Worm (Caenorhabditis elegans): ENCODE data around the gene czw-1.
A peak's percentile ranks its signal among the peaks of the same experiment; 100 is the strongest.

czw-1 gene

DNA sequence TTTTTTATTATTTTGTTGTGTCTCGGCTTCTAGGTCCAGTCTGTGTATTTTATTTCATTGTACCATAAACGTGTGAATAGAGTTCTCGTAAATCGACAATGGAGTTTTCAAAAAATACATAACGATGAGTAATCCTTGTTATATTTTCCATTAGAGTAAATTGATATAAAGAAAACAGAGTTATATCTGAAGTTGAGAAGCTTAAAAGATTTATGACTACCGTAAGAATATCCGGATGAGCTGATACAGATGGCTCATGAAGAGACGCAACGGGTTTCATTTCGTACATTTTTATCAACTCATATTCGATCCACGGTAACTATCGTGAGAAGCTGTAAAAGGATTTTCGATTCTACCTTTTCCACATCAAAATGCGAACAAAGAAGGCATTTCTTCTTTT, 18.8 kb downstream of the czw-1 start, which contains the start of gene gcy-8 (continued):
- TF ChIP-seq zag-1 (tag; optimal IDR thresholded peaks at IDR 0.05) (no peak), zfp-3 (GFP tag; conservative IDR thresholded peaks at IDR 0.05) (no peak), cey-2 (tag; optimal IDR thresholded peaks at IDR 0.05; ENCODE audit: borderline replicate concordance, insufficient read depth) (no peak), gei-8 (GFP tag; optimal IDR thresholded peaks at IDR 0.05) (no peak)

ce11 chrIV:7927218-7927617, 19.4 kb downstream of the czw-1 start, which contains the start of gene C49H3.12:
Gene C49H3.12 (minus strand): TSS chrIV:7927318.
- TF ChIP-seq skn-1 (tag; optimal IDR thresholded peaks at IDR 0.05) (no peak), madf-9 (GFP tag; conservative IDR thresholded peaks at IDR 0.05) (no peak), ceh-62 (tag; optimal IDR thresholded peaks at IDR 0.05) (no peak), aha-1 (tag) (peak; percentile 20), hmg-1.1 (GFP tag; IDR thresholded peaks at IDR 0.05) (no peak), saeg-2 (GFP tag; IDR thresholded peaks at IDR 0.05) (no peak)

DNA sequence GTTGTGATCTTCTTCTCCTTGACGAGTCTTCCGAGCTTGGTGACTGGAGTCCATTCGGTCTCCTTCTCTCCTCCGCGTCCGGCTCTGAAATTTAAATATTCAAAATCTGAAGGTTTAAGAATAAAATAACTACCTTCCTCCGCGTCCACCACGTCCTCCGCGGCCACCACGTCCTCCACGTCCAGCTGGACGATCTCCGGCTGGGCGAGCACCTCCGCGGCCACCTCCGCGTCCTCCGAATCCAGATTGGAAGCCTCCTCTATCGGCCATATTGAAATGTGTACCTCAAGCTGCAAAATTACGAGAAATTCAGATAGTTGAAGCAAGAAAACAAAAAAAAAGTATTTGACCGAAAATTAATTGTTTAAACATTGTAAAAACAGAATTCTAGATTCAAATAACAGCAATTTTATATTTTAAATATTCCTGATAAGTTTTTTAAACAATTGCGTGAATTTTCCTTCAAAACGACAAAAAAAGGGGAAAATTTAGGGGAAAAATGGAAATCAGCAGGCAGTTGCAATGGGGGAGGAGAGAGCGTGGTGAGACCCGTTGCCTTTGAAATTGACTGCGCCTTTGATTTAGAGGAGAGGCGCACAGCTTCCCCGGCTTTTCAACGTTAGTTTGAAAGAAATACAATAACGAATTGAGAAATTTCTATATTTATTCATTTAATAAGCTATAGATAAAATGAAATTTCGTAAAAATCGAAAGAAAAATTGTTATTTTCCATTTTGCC, 20.4 kb downstream of the czw-1 start, which contains the start of gene rps-2:
rps-2 (minus strand) TSS at position 290 of the 739 bp plus-strand sequence.
- TF ChIP-seq hlh-11 (tag; optimal IDR thresholded peaks at IDR 0.05) (no peak), hlh-30 (tag; optimal IDR thresholded peaks at IDR 0.05; ENCODE audit: insufficient read depth) (no peak), rbr-2 (tag; optimal IDR thresholded peaks at IDR 0.05) (peak; percentile 18), unc-62 (GFP tag; optimal IDR thresholded peaks at IDR 0.05 in 1 of 2) (peak in 1 of 2 experiments; percentile 36), unc-62 (tag; optimal IDR thresholded peaks at IDR 0.05) (no peak), lin-38 (GFP tag; IDR thresholded peaks at IDR 0.05) (no peak), set-16 (GFP tag; IDR thresholded peaks at IDR 0.05) (peak; percentile 87; the same call in 1 of the 2 replicates), pqm-1 (tag; optimal IDR thresholded peaks at IDR 0.05) (no peak), pha-4 (GFP tag; IDR thresholded peaks at IDR 0.05) (0 out of 2 replicates have a peak, but pooled peaks have one; percentile 20), pha-4 (tag; optimal IDR thresholded peaks at IDR 0.05) (no peak), zfp-2 (tag; optimal IDR thresholded peaks at IDR 0.05) (no peak), F26F4.8 (GFP tag; conservative IDR thresholded peaks at IDR 0.05) (no peak), daf-8 (GFP tag; IDR thresholded peaks at IDR 0.05) (no peak), hmg-1.1 (GFP tag; IDR thresholded peaks at IDR 0.05) (0 out of 2 replicates have a peak, but pooled peaks have one; percentile 25), dpl-1 (GFP tag; optimal IDR thresholded peaks at IDR 0.05) (peak; percentile 6), R02D3.7 (tag; optimal IDR thresholded peaks at IDR 0.05) (no peak), zfp-3 (GFP tag; conservative IDR thresholded peaks at IDR 0.05) (no peak), lim-7 (GFP tag; IDR thresholded peaks at IDR 0.05) (no peak), nhr-48 (tag; optimal IDR thresholded peaks at IDR 0.05) (no peak), snpc-4 (tag; optimal IDR thresholded peaks at IDR 0.05) (no peak)

DNA sequence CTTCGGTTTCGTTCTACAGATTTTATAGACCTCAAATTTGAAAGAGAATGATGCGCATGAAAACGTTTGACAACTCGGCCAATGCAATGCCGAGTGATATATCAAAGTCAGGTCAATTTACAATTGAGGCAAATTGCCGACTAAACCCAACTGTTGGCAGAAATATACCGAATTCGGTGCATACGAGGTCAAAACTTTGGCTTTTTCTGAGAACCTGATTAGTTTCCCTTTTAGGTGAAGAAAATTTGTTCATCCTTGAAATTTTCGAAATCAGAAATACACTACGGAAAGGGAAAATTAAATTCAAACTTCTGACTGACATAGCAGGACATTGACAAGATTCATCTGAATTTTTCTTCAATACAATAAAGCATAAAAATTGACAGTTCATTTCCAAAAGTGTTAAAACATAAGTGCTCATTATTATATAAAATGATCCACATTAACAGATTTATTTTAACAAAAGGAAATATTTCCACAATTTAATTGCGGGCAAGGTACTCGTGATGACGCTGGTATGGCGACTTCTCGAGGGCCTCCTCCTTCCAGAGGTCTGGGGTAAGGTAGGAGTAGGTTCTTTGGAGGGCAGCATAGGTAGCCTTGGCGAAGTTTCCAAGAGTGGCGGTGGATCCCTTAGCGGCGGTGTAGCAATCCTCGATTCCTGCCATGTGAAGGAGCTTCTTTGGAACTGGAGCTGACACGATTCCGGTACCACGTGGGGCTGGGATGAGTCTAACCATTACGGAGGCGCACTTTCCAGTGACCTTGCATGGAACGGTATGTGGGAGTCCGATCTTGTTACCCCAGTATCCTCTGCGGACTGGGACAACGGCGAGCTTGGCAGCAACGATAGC, 21.4 kb downstream of the czw-1 start:
- TF ChIP-seq lir-3 (tag; optimal IDR thresholded peaks at IDR 0.05) (no peak), hmg-1.1 (GFP tag; IDR thresholded peaks at IDR 0.05) (no peak), mes-2 (tag; optimal IDR thresholded peaks at IDR 0.05; ENCODE audit: poor library complexity, severe bottlenecking) (peak; percentile 8), daf-16 (GFP tag; optimal IDR thresholded peaks at IDR 0.05) (peak in 1 of 2 experiments; percentile 16), daf-16 (tag; optimal IDR thresholded peaks at IDR 0.05) (no peak), madf-9 (GFP tag; conservative IDR thresholded peaks at IDR 0.05) (no peak), F44E2.7 (GFP tag; IDR thresholded peaks at IDR 0.05) (no peak), spr-1 (tag; optimal IDR thresholded peaks at IDR 0.05) (no peak), lsy-2 (tag; optimal IDR thresholded peaks at IDR 0.05) (peak in 1 of 2 experiments; percentile 20), arid-1 (GFP tag; conservative IDR thresholded peaks at IDR 0.05) (peak; percentile 32; the same call in 1 of the 2 replicates), T20F7.1 (GFP tag; optimal IDR thresholded peaks at IDR 0.05) (no peak), set-16 (GFP tag; IDR thresholded peaks at IDR 0.05) (peak; percentile 50), snpc-4 (tag; optimal IDR thresholded peaks at IDR 0.05) (no peak), ama-1 (optimal IDR thresholded peaks at IDR 0.05) (peak; percentile 75), zfp-3 (GFP tag; conservative IDR thresholded peaks at IDR 0.05) (peak; percentile 57; the same call in 1 of the 2 replicates), fkh-10 (GFP tag; optimal IDR thresholded peaks at IDR 0.05) (no peak), aha-1 (tag) (peak; percentile 80), snpc-1.2 (GFP tag; IDR thresholded peaks at IDR 0.05) (peak; percentile 55; the same call in 1 of the 2 replicates), unc-62 (GFP tag; optimal IDR thresholded peaks at IDR 0.05 in 1 of 2) (no peak), unc-62 (tag; optimal IDR thresholded peaks at IDR 0.05) (no peak)

Data from whole organism, L4 larva.